Worm (Caenorhabditis elegans) whole organism, L2 larva: ENCODE results near the gene gln-1.
A peak's percentile ranks its signal among the peaks of the same experiment; 100 is the strongest.

Experiments used
- C34F6.9 ChIP-seq: fragments of 150-350 bp; optimal IDR thresholded peaks from 2 replicates; lab custom pipeline; 2014; ENCODE audit warnings: missing biosample characterization, missing genetic modification characterization
- F13H6.1 ChIP-seq: sonication (generic microtip); optimal IDR thresholded peaks from 2 replicates; lab custom pipeline; 2016; ENCODE audit warnings: missing genetic modification characterization, missing compliant biosample characterization
- Y55F3AM.14 ChIP-seq: fragments of 200-800 bp; sonication (Bioruptor generic); optimal IDR thresholded peaks from 2 replicates; lab custom pipeline; 2018; ENCODE audit warnings: mild to moderate bottlenecking, missing genetic modification characterization, missing compliant biosample characterization
- alr-1 ChIP-seq: fragments of 150-350 bp; optimal IDR thresholded peaks from 2 replicates; lab custom pipeline; 2014; ENCODE audit warnings: missing biosample characterization, missing genetic modification characterization
- aly-2 ChIP-seq: fragments of 150-350 bp; optimal IDR thresholded peaks from 2 replicates; lab custom pipeline; 2014; ENCODE audit warnings: missing biosample characterization, missing genetic modification characterization
- blmp-1 ChIP-seq: sonication (generic microtip); optimal IDR thresholded peaks from 2 replicates; lab custom pipeline; 2017; ENCODE audit warnings: missing genetic modification characterization, mild to moderate bottlenecking, missing compliant biosample characterization, antibody characterized with exemption, moderate library complexity; ENCODE audit not compliant: insufficient read depth
- ceh-82 ChIP-seq: fragments of 150-350 bp; optimal IDR thresholded peaks from 2 replicates; lab custom pipeline; 2014; ENCODE audit warnings: missing biosample characterization, missing genetic modification characterization
- crh-2 ChIP-seq: sonication (generic microtip); optimal IDR thresholded peaks from 2 replicates; lab custom pipeline; 2017; ENCODE audit warnings: missing biosample characterization, missing genetic modification characterization
- egl-27 ChIP-seq: sonication (generic microtip); optimal IDR thresholded peaks from 3 replicates; lab custom pipeline; 2017; ENCODE audit warnings: missing biosample characterization, missing genetic modification reagents, missing genetic modification characterization
- elt-1 ChIP-seq: fragments of 150-350 bp; optimal IDR thresholded peaks from 2 replicates; lab custom pipeline; 2014; ENCODE audit warnings: missing biosample characterization, missing genetic modification characterization
- elt-3 ChIP-seq: sonication (generic microtip); optimal IDR thresholded peaks from 2 replicates; lab custom pipeline; 2017; ENCODE audit warnings: missing biosample characterization, missing genetic modification characterization
- fos-1 ChIP-seq: fragments of 150-350 bp; optimal IDR thresholded peaks from 2 replicates; lab custom pipeline; 2014; ENCODE audit warnings: missing biosample characterization, missing genetic modification characterization
- gmeb-1 ChIP-seq: fragments of 150-350 bp; optimal IDR thresholded peaks from 2 replicates; lab custom pipeline; 2014; ENCODE audit warnings: missing biosample characterization, missing genetic modification characterization
- lin-13 ChIP-seq: fragments of 150-350 bp; optimal IDR thresholded peaks from 2 replicates; lab custom pipeline; 2014; ENCODE audit warnings: missing biosample characterization, missing genetic modification reagents, missing genetic modification characterization
- lin-39 ChIP-seq: fragments of 150-350 bp; optimal IDR thresholded peaks from 2 replicates; lab custom pipeline; 2014; ENCODE audit warnings: missing biosample characterization, missing genetic modification reagents, missing genetic modification characterization
- lsy-2 ChIP-seq, 2 experiments: fragments of 150-350 bp in 1 of 2; sonication (generic microtip) in 1 of 2; optimal IDR thresholded peaks; 2 replicates each; lab custom pipeline; 2014 to 2017; ENCODE audit warnings: missing biosample characterization in 2 of 2, missing genetic modification characterization in 2 of 2
- mab-5 ChIP-seq: fragments of 150-350 bp; optimal IDR thresholded peaks from 2 replicates; lab custom pipeline; 2014; ENCODE audit warnings: missing biosample characterization, missing genetic modification characterization
- mbf-1 ChIP-seq: sonication (generic microtip); optimal IDR thresholded peaks from 2 replicates; lab custom pipeline; 2017; ENCODE audit warnings: missing biosample characterization, missing genetic modification characterization
- nhr-10 ChIP-seq: sonication (generic microtip); optimal IDR thresholded peaks from 2 replicates; lab custom pipeline; 2017; ENCODE audit warnings: missing biosample characterization, missing genetic modification characterization
- nhr-129 ChIP-seq: fragments of 150-350 bp; optimal IDR thresholded peaks from 2 replicates; lab custom pipeline; 2014; ENCODE audit warnings: missing biosample characterization, missing genetic modification characterization
- nhr-21 ChIP-seq: fragments of 150-350 bp; optimal IDR thresholded peaks from 2 replicates; lab custom pipeline; 2014; ENCODE audit warnings: missing biosample characterization, missing genetic modification characterization
- nhr-23 ChIP-seq: fragments of 150-350 bp; optimal IDR thresholded peaks from 2 replicates; lab custom pipeline; 2014; ENCODE audit warnings: missing biosample characterization, missing genetic modification reagents, missing genetic modification characterization
- nhr-237 ChIP-seq: fragments of 150-350 bp; optimal IDR thresholded peaks from 2 replicates; lab custom pipeline; 2014; ENCODE audit warnings: missing biosample characterization, missing genetic modification characterization
- nhr-25 ChIP-seq: fragments of 150-350 bp; sonication (generic microtip); optimal IDR thresholded peaks from 3 replicates; lab custom pipeline; 2014; ENCODE audit warnings: missing biosample characterization, missing genetic modification characterization
- nhr-77 ChIP-seq: fragments of 150-350 bp; optimal IDR thresholded peaks from 2 replicates; lab custom pipeline; 2014; ENCODE audit warnings: missing biosample characterization, missing genetic modification characterization
- sem-4 ChIP-seq: fragments of 150-350 bp; optimal IDR thresholded peaks from 2 replicates; lab custom pipeline; 2014; ENCODE audit warnings: missing biosample characterization, missing genetic modification reagents, missing genetic modification characterization
- sma-3 ChIP-seq: sonication (generic microtip); optimal IDR thresholded peaks from 2 replicates; lab custom pipeline; 2016; ENCODE audit warnings: missing genetic modification reagents, missing genetic modification characterization, missing compliant biosample characterization
- sma-9 ChIP-seq, 2 experiments: fragments of 150-350 bp in 1 of 2; sonication (generic microtip) in 1 of 2; optimal IDR thresholded peaks; 2 replicates each; lab custom pipeline; 2014 to 2016; ENCODE audit warnings: missing genetic modification characterization in 2 of 2, mild to moderate bottlenecking in 1 of 2, missing biosample characterization in 1 of 2, missing compliant biosample characterization in 1 of 2, missing genetic modification reagents in 1 of 2, moderate library complexity in 1 of 2
- snpc-4 ChIP-seq: fragments of 150-350 bp; optimal IDR thresholded peaks from 2 replicates; lab custom pipeline; 2014; ENCODE audit warnings: missing biosample characterization, missing genetic modification characterization
- unc-39 ChIP-seq: fragments of 150-350 bp; optimal IDR thresholded peaks from 2 replicates; lab custom pipeline; 2014; ENCODE audit warnings: missing biosample characterization, missing genetic modification characterization
- unc-55 ChIP-seq: fragments of 150-350 bp; sonication (generic microtip); optimal IDR thresholded peaks from 3 replicates; lab custom pipeline; 2014; ENCODE audit warnings: missing biosample characterization, missing genetic modification reagents, missing genetic modification characterization
- zag-1 ChIP-seq: fragments of 150-350 bp; optimal IDR thresholded peaks from 2 replicates; lab custom pipeline; 2014; ENCODE audit warnings: missing biosample characterization, missing genetic modification characterization
- ztf-1 ChIP-seq: fragments of 200-800 bp; sonication (Bioruptor generic); conservative IDR thresholded peaks from 2 replicates; pipeline ENCODE4 v1.3.6; 2022; ENCODE audit warnings: missing genetic modification characterization, missing compliant biosample characterization
- ztf-11 ChIP-seq: sonication (generic microtip); optimal IDR thresholded peaks from 2 replicates; lab custom pipeline; 2017; ENCODE audit warnings: missing biosample characterization, missing genetic modification characterization
- ztf-4 ChIP-seq: fragments of 150-350 bp; optimal IDR thresholded peaks from 2 replicates; lab custom pipeline; 2014; ENCODE audit warnings: missing biosample characterization, missing genetic modification characterization

Gene gln-1

DNA sequence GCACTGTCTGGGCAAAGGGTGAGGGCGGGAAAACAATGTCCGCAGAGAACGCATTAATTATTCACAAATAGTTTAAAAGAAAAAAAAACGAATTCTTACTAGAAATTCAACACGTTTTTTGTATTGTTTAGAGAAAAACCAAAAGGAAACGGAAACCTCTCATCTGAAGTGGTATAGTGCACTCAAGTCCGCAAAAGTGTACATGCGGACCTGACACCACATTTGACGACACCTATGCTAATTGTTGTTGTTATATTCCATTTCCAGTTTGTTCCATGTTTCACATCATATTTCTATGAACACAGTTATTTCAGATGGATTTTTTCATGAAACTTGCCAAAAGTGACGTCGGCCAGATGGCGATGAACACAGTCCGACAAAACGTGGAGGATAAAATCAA lies 5.3 kb upstream of the gln-1 start, which contains the start of gene C45B2.6:
Gene C45B2.6 (plus strand): TSS at position 136 of the 400 bp plus-strand sequence.
- TF ChIP-seq lin-39 (tag; lab: Kevin White, UChicago) (no peak), nhr-129 (peak; percentile 29), unc-55 (GFP tag; lab: Kevin White, UChicago) (peak; percentile 21), gmeb-1 (tag; lab: Kevin White, UChicago) (peak; percentile 31), lin-13 (GFP tag; lab: Kevin White, UChicago) (no peak), lsy-2 (tag; optimal IDR thresholded peaks at IDR 0.05; lab: Kevin White, UChicago) (peak in 1 of 2 experiments; percentile 19), sma-9 (GFP tag; optimal IDR thresholded peaks at IDR 0.05; lab: Kevin White, UChicago) (peak; percentile 34), sma-9 (tag; optimal IDR thresholded peaks at IDR 0.05; lab: Kevin White, UChicago) (no peak)
- TF ChIP-seq, all 48 proteins: peak for 5

DNA sequence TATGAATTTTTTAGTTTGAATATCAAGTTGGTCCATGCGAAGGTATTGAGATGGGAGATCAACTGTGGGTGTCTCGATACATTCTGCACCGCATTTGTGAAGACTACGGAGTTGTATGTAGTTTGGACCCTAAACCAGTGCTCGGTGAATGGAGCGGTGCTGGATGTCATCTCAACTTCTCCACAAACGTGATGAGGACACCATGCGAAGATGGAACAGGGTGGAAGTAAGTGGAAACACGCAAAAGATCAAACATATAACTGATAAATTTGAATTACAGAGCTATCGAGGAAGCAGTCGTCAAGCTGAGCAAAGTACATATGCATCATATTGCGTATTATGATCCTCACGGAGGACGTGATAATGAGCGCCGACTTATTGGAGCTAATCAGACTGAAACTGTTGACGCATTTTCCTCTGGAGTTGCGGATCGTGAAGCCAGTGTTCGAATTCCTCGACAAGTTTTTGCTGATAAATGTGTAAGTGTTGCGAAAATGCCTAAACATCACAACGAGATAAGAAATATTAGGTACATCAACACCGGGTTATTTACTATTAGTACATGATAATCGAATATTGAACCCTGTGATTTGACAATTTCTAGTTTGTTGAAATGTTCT lies 1.2 kb downstream of the gln-1 start:
- TF ChIP-seq nhr-237 (tag; lab: Kevin White, UChicago) (no peak), unc-55 (GFP tag; lab: Kevin White, UChicago) (no peak), nhr-21 (tag; lab: Kevin White, UChicago) (no peak), nhr-77 (tag; lab: Kevin White, UChicago) (no peak), ceh-82 (no peak), lin-39 (tag; lab: Kevin White, UChicago) (no peak), mbf-1 (tag; lab: Kevin White, UChicago) (no peak), nhr-25 (tag; lab: Kevin White, UChicago) (no peak), lin-13 (GFP tag; lab: Kevin White, UChicago) (no peak), egl-27 (tag; lab: Kevin White, UChicago) (no peak), zag-1 (tag; lab: Kevin White, UChicago) (no peak), elt-1 (no peak), crh-2 (peak; percentile 46), sma-9 (GFP tag; optimal IDR thresholded peaks at IDR 0.05; lab: Kevin White, UChicago) (peak; percentile 77), sma-9 (tag; optimal IDR thresholded peaks at IDR 0.05; lab: Kevin White, UChicago) (no peak), nhr-10 (tag; lab: Kevin White, UChicago) (no peak), fos-1 (tag; lab: Kevin White, UChicago) (peak; percentile 80), nhr-129 (peak; percentile 75), mab-5 (tag; lab: Kevin White, UChicago) (no peak), sem-4 (tag; lab: Kevin White, UChicago) (no peak), F13H6.1 (tag; lab: Kevin White, UChicago) (peak; percentile 48), ztf-4 (tag; lab: Kevin White, UChicago) (no peak), sma-3 (GFP tag; lab: Kevin White, UChicago) (no peak)

ce11 chrX:6064385-6064784 lies 6.3 kb downstream of the gln-1 start:
- no peak for TF ChIP-seq nhr-10 (tag; lab: Kevin White, UChicago)
- no peak for TF ChIP-seq sem-4 (tag; lab: Kevin White, UChicago)
- TF ChIP-seq snpc-4 (tag; lab: Kevin White, UChicago): no peak
- TF ChIP-seq nhr-21 (tag; lab: Kevin White, UChicago): peak; percentile 21
- no peak for TF ChIP-seq elt-3 (tag; lab: Kevin White, UChicago)
- TF ChIP-seq zag-1 (tag; lab: Kevin White, UChicago): no peak
- TF ChIP-seq aly-2 (tag; lab: Kevin White, UChicago): no peak
- TF ChIP-seq C34F6.9 (tag; lab: Kevin White, UChicago): no peak
- no peak for TF ChIP-seq nhr-23 (tag; lab: Kevin White, UChicago)
- TF ChIP-seq fos-1 (tag; lab: Kevin White, UChicago): peak; percentile 12
- peak; percentile 27 for TF ChIP-seq blmp-1 (tag; lab: Kevin White, UChicago)

- TF ChIP-seq unc-39: no peak
- no peak for TF ChIP-seq zag-1 (tag; lab: Kevin White, UChicago)
- no peak for TF ChIP-seq ceh-82
- TF ChIP-seq lin-13 (GFP tag; lab: Kevin White, UChicago): no peak
- no peak for TF ChIP-seq gmeb-1 (tag; lab: Kevin White, UChicago)
- TF ChIP-seq aly-2 (tag; lab: Kevin White, UChicago): no peak
- no peak for TF ChIP-seq nhr-25 (tag; lab: Kevin White, UChicago)
- no peak for TF ChIP-seq nhr-77 (tag; lab: Kevin White, UChicago)
- TF ChIP-seq lin-39 (tag; lab: Kevin White, UChicago): no peak
- no peak for TF ChIP-seq alr-1 (tag; lab: Kevin White, UChicago)
- no peak for TF ChIP-seq mbf-1 (tag; lab: Kevin White, UChicago)
- TF ChIP-seq sma-9 (GFP tag; optimal IDR thresholded peaks at IDR 0.05; lab: Kevin White, UChicago): no peak
- no peak for TF ChIP-seq sma-9 (tag; optimal IDR thresholded peaks at IDR 0.05; lab: Kevin White, UChicago)
- TF ChIP-seq nhr-10 (tag; lab: Kevin White, UChicago): no peak
- no peak for TF ChIP-seq ztf-1 (GFP tag; lab: Robert Waterston, UW)
- no peak for TF ChIP-seq ztf-11 (tag; lab: Kevin White, UChicago)
- TF ChIP-seq unc-55 (GFP tag; lab: Kevin White, UChicago): no peak
- no peak for TF ChIP-seq C34F6.9 (tag; lab: Kevin White, UChicago)
- TF ChIP-seq crh-2: no peak
- TF ChIP-seq Y55F3AM.14 (GFP tag; lab: Kevin White, UChicago): no peak
Measured at ce11 chrX:6065936-6066452, 7.9 kb downstream of the gln-1 start, which contains the start of gene ptr-4. TSS of gene ptr-4 (minus strand) at chrX:6065986.
